Worm (Caenorhabditis elegans) whole organism, L4/young adult: ENCODE measurements around the gene skr-17.

Experiments
- dao-5 ChIP-seq: sonication (generic microtip); optimal IDR thresholded peaks from 2 replicates; lab custom pipeline; 2016; ENCODE audit warnings: missing genotype, missing genetic modification characterization, moderate library complexity, missing compliant biosample characterization
- him-1 ChIP-seq: sonication (generic microtip); optimal IDR thresholded peaks from 2 replicates; lab custom pipeline; 2016; ENCODE audit warnings: missing genotype, missing genetic modification reagents, missing genetic modification characterization, missing compliant biosample characterization

- no peak for TF ChIP-seq dao-5 (tag; lab: Kevin White, UChicago)
- no peak for TF ChIP-seq him-1 (tag; lab: Kevin White, UChicago)
Measured at ce11 chrII:7755116-7755571, 28.2 kb upstream of the skr-17 start, which contains the start of the genes B0228.6 and B0228.1.
